Worm (Caenorhabditis elegans): ENCODE data around the gene rgl-1.

ce11 chrX:3260509-3260908 lies 40.3 kb upstream of the rgl-1 start, which contains the start of gene lbp-2:
- TF ChIP-seq nhr-28 (tag; optimal IDR thresholded peaks at IDR 0.05), result no peak
- TF ChIP-seq elt-3 (tag; optimal IDR thresholded peaks at IDR 0.05), result no peak
- no peak for TF ChIP-seq pha-4 (tag; optimal IDR thresholded peaks at IDR 0.05)
- no peak for TF ChIP-seq ztf-11 (tag; optimal IDR thresholded peaks at IDR 0.05)
- TF ChIP-seq nhr-12 (tag; optimal IDR thresholded peaks at IDR 0.05), result no peak
- no peak for TF ChIP-seq pqm-1 (tag; optimal IDR thresholded peaks at IDR 0.05)
- no peak for TF ChIP-seq nhr-11 (tag; optimal IDR thresholded peaks at IDR 0.05)
- TF ChIP-seq R02D3.7 (tag; optimal IDR thresholded peaks at IDR 0.05), result no peak
- TF ChIP-seq nhr-77 (tag; optimal IDR thresholded peaks at IDR 0.05), result no peak
- TF ChIP-seq mdl-1 (tag; optimal IDR thresholded peaks at IDR 0.05), result no peak
- TF ChIP-seq fkh-2 (tag; optimal IDR thresholded peaks at IDR 0.05), result no peak
- TF ChIP-seq unc-62 (GFP tag; optimal IDR thresholded peaks at IDR 0.05), result no peak
- TF ChIP-seq jun-1 (tag; optimal IDR thresholded peaks at IDR 0.05), result no peak

Measured in whole organism, L3 larva.